Worm (Caenorhabditis elegans): ENCODE results near the gene shpk-1.

Gene shpk-1

ce11 chrIII:13622268-13622667 is 14.4 kb downstream of the shpk-1 start, which contains the start of gene hip-1 (continued):
- TF ChIP-seq ceh-90 (tag; optimal IDR thresholded peaks at IDR 0.05) (no peak), lin-15B (tag; optimal IDR thresholded peaks at IDR 0.05) (peak; percentile 35), lir-3 (tag; optimal IDR thresholded peaks at IDR 0.05; ENCODE audit: poor library complexity) (no peak), fkh-10 (GFP tag; optimal IDR thresholded peaks at IDR 0.05) (no peak), ceh-63 (GFP tag; optimal IDR thresholded peaks at IDR 0.05) (no peak), zag-1 (tag; optimal IDR thresholded peaks at IDR 0.05) (no peak), tlp-1 (tag; optimal IDR thresholded peaks at IDR 0.05) (no peak), mep-1 (tag; optimal IDR thresholded peaks at IDR 0.05) (peak; percentile 79), ama-1 (optimal IDR thresholded peaks at IDR 0.05) (no peak), ceh-8 (GFP tag; optimal IDR thresholded peaks at IDR 0.05) (no peak), lin-35 (GFP tag; optimal IDR thresholded peaks at IDR 0.05) (peak; percentile 80), egl-13 (tag; optimal IDR thresholded peaks at IDR 0.05) (peak; percentile 11), unc-62 (GFP tag; optimal IDR thresholded peaks at IDR 0.05) (no peak), C34B4.2 (tag; optimal IDR thresholded peaks at IDR 0.05) (no peak), efl-1 (optimal IDR thresholded peaks at IDR 0.05) (peak; percentile 53 to 72), efl-1 (GFP tag; optimal IDR thresholded peaks at IDR 0.05 in 1 of 2) (peak; percentile 85 to 97), isw-1 (GFP tag; IDR thresholded peaks at IDR 0.05) (no peak), nhr-85 (tag) (peak; percentile 50), ceh-88 (GFP tag; IDR thresholded peaks at IDR 0.05) (no peak), pqm-1 (tag; optimal IDR thresholded peaks at IDR 0.05) (no peak), mdl-1 (tag; optimal IDR thresholded peaks at IDR 0.05) (peak in 1 of 2 experiments; percentile 7), egl-27 (tag; optimal IDR thresholded peaks at IDR 0.05) (no peak), dpl-1 (GFP tag; optimal IDR thresholded peaks at IDR 0.05) (peak; percentile 74 to 85 (median 75)), hlh-4 (tag; optimal IDR thresholded peaks at IDR 0.05) (no peak), lin-39 (tag; optimal IDR thresholded peaks at IDR 0.05) (no peak), mab-9 (GFP tag; IDR thresholded peaks at IDR 0.05) (no peak), elt-3 (tag; optimal IDR thresholded peaks at IDR 0.05) (no peak), blmp-1 (tag; optimal IDR thresholded peaks at IDR 0.05) (no peak), fkh-4 (tag; optimal IDR thresholded peaks at IDR 0.05; ENCODE audit: borderline replicate concordance) (no peak), tbx-2 (tag; optimal IDR thresholded peaks at IDR 0.05) (peak; percentile 41), rnt-1 (tag; optimal IDR thresholded peaks at IDR 0.05) (peak; percentile 7), zip-4 (GFP tag; optimal IDR thresholded peaks at IDR 0.05) (no peak)

ce11 chrIII:13623014-13623413 is 15.2 kb downstream of the shpk-1 start, which contains the start of gene mlc-5:
TSS of gene mlc-5 (plus strand) at chrIII:13623314.
- TF ChIP-seq xbp-1 (tag; optimal IDR thresholded peaks at IDR 0.05) (no peak), F16B12.6 (tag; optimal IDR thresholded peaks at IDR 0.05) (no peak), tlp-1 (tag; optimal IDR thresholded peaks at IDR 0.05) (no peak), hlh-17 (GFP tag; optimal IDR thresholded peaks at IDR 0.05; ENCODE audit: borderline replicate concordance) (no peak), hlh-4 (tag; optimal IDR thresholded peaks at IDR 0.05) (no peak), unc-30 (tag; optimal IDR thresholded peaks at IDR 0.05) (no peak), jun-1 (tag; optimal IDR thresholded peaks at IDR 0.05) (no peak), nhr-76 (tag; optimal IDR thresholded peaks at IDR 0.05) (no peak), unc-62 (GFP tag; optimal IDR thresholded peaks at IDR 0.05) (no peak), dpl-1 (GFP tag; optimal IDR thresholded peaks at IDR 0.05) (no peak), nhr-71 (tag; optimal IDR thresholded peaks at IDR 0.05) (no peak), swsn-7 (tag; optimal IDR thresholded peaks at IDR 0.05) (no peak), lin-15B (tag; optimal IDR thresholded peaks at IDR 0.05) (no peak), ama-1 (optimal IDR thresholded peaks at IDR 0.05) (no peak), unc-130 (tag; optimal IDR thresholded peaks at IDR 0.05) (no peak), ceh-8 (GFP tag; optimal IDR thresholded peaks at IDR 0.05) (no peak), nhr-90 (tag; optimal IDR thresholded peaks at IDR 0.05; ENCODE audit: poor library complexity) (no peak), lin-39 (tag; optimal IDR thresholded peaks at IDR 0.05) (no peak), blmp-1 (tag; optimal IDR thresholded peaks at IDR 0.05) (no peak)
